Worm (Caenorhabditis elegans) whole organism, late embryonic: Measurements from ENCODE around the gene C11H1.5.

Source experiments
- C38D4.7 ChIP-seq: fragments of 200-800 bp; sonication (Bioruptor generic); optimal IDR thresholded peaks from 2 replicates; lab custom pipeline; 2018; ENCODE audit warnings: mild to moderate bottlenecking, missing genetic modification characterization, moderate library complexity, missing compliant biosample characterization
- K09A11.1 ChIP-seq: sonication (generic microtip); optimal IDR thresholded peaks from 2 replicates; lab custom pipeline; 2017; ENCODE audit warnings: antibody characterized with exemption, mild to moderate bottlenecking, missing genetic modification characterization, missing compliant biosample characterization; ENCODE audit not compliant: insufficient read depth
- ceh-14 ChIP-seq: sonication (generic microtip); optimal IDR thresholded peaks from 2 replicates; lab custom pipeline; 2016; ENCODE audit warnings: missing genotype, missing genetic modification characterization, missing compliant biosample characterization
- ceh-18 ChIP-seq: sonication (generic microtip); optimal IDR thresholded peaks from 2 replicates; lab custom pipeline; 2016; ENCODE audit warnings: missing genetic modification characterization, missing compliant biosample characterization
- ceh-2 ChIP-seq: sonication (generic microtip); optimal IDR thresholded peaks from 2 replicates; lab custom pipeline; 2016; ENCODE audit warnings: missing genotype, missing genetic modification characterization, missing compliant biosample characterization
- ceh-22 ChIP-seq: sonication (generic microtip); optimal IDR thresholded peaks from 2 replicates; lab custom pipeline; 2017; ENCODE audit warnings: missing biosample characterization, missing genetic modification characterization
- ceh-24 ChIP-seq: sonication (generic microtip); optimal IDR thresholded peaks from 2 replicates; lab custom pipeline; 2016; ENCODE audit warnings: mild to moderate bottlenecking, missing genetic modification characterization, missing compliant biosample characterization
- ceh-30 ChIP-seq: fragments of 150-350 bp; optimal IDR thresholded peaks from 2 replicates; lab custom pipeline; 2014; ENCODE audit warnings: missing biosample characterization, missing genetic modification characterization
- ceh-31 ChIP-seq: sonication (generic microtip); optimal IDR thresholded peaks from 2 replicates; lab custom pipeline; 2016; ENCODE audit warnings: missing genetic modification characterization, missing compliant biosample characterization
- ceh-6 ChIP-seq: fragments of 200-800 bp; sonication (Bioruptor generic); optimal IDR thresholded peaks from 2 replicates; lab custom pipeline; 2018; ENCODE audit warnings: mild to moderate bottlenecking, missing genetic modification characterization, missing compliant biosample characterization
- dmd-4 ChIP-seq: sonication (generic microtip); optimal IDR thresholded peaks from 2 replicates; lab custom pipeline; 2016; ENCODE audit warnings: borderline replicate concordance, missing genetic modification characterization, missing compliant biosample characterization
- dve-1 ChIP-seq: sonication (generic microtip); optimal IDR thresholded peaks from 2 replicates; lab custom pipeline; 2017; ENCODE audit warnings: antibody characterized with exemption, mild to moderate bottlenecking, missing genetic modification characterization, missing compliant biosample characterization
- elt-2 ChIP-seq: sonication (generic microtip); optimal IDR thresholded peaks from 2 replicates; lab custom pipeline; 2016; ENCODE audit warnings: missing genetic modification reagents, missing genetic modification characterization, missing compliant biosample characterization
- elt-4 ChIP-seq: sonication (generic microtip); optimal IDR thresholded peaks from 2 replicates; lab custom pipeline; 2016; ENCODE audit warnings: missing genetic modification characterization, missing compliant biosample characterization
- eyg-1 ChIP-seq: sonication (generic microtip); optimal IDR thresholded peaks from 2 replicates; lab custom pipeline; 2016; ENCODE audit warnings: missing genotype, missing genetic modification characterization, missing compliant biosample characterization
- fkh-10 ChIP-seq: fragments of 150-350 bp; optimal IDR thresholded peaks from 2 replicates; lab custom pipeline; 2014; ENCODE audit warnings: missing biosample characterization, missing genetic modification reagents, missing genetic modification characterization
- hlh-15 ChIP-seq: sonication (generic microtip); optimal IDR thresholded peaks from 2 replicates; lab custom pipeline; 2016; ENCODE audit warnings: missing genetic modification characterization, missing compliant biosample characterization
- hlh-30 ChIP-seq: sonication (generic microtip); optimal IDR thresholded peaks from 2 replicates; lab custom pipeline; 2017; ENCODE audit warnings: antibody characterized with exemption, missing genetic modification characterization, missing compliant biosample characterization; ENCODE audit not compliant: insufficient read depth
- lin-11 ChIP-seq: fragments of 200-800 bp; sonication (Bioruptor generic); optimal IDR thresholded peaks from 2 replicates; lab custom pipeline; 2018; ENCODE audit warnings: mild to moderate bottlenecking, missing genetic modification characterization, missing compliant biosample characterization
- madf-2 ChIP-seq: sonication (generic microtip); optimal IDR thresholded peaks from 2 replicates; lab custom pipeline; 2017; ENCODE audit warnings: missing genetic modification characterization, missing compliant biosample characterization
- mec-3 ChIP-seq: sonication (generic microtip); optimal IDR thresholded peaks from 2 replicates; lab custom pipeline; 2016; ENCODE audit warnings: borderline replicate concordance, missing genetic modification characterization, missing compliant biosample characterization
- nfya-1 ChIP-seq: sonication (generic microtip); optimal IDR thresholded peaks from 2 replicates; lab custom pipeline; 2017; ENCODE audit warnings: missing genetic modification characterization, mild to moderate bottlenecking, missing compliant biosample characterization, antibody characterized with exemption, moderate library complexity
- nhr-232 ChIP-seq: sonication (generic microtip); optimal IDR thresholded peaks from 2 replicates; lab custom pipeline; 2016; ENCODE audit warnings: missing genetic modification characterization, missing compliant biosample characterization
- npax-4 ChIP-seq: sonication (generic microtip); optimal IDR thresholded peaks from 2 replicates; lab custom pipeline; 2016; ENCODE audit warnings: missing genetic modification characterization, missing compliant biosample characterization
- pag-3 ChIP-seq: sonication (generic microtip); optimal IDR thresholded peaks from 2 replicates; lab custom pipeline; 2016; ENCODE audit warnings: missing compliant biosample characterization, missing genetic modification characterization, borderline replicate concordance
- pha-2 ChIP-seq: sonication (generic microtip); optimal IDR thresholded peaks from 2 replicates; lab custom pipeline; 2017; ENCODE audit warnings: mild to moderate bottlenecking, missing genetic modification characterization, missing compliant biosample characterization
- sdc-2 ChIP-seq: sonication (generic microtip); optimal IDR thresholded peaks from 2 replicates; lab custom pipeline; 2016; ENCODE audit warnings: missing genotype, missing genetic modification characterization, missing compliant biosample characterization
- sox-4 ChIP-seq: sonication (generic microtip); optimal IDR thresholded peaks from 2 replicates; lab custom pipeline; 2017; ENCODE audit warnings: mild to moderate bottlenecking, missing genetic modification characterization, inconsistent platforms, missing compliant biosample characterization
- syd-9 ChIP-seq: sonication (generic microtip); optimal IDR thresholded peaks from 2 replicates; lab custom pipeline; 2016; ENCODE audit warnings: mild to moderate bottlenecking, missing genetic modification characterization, moderate library complexity, missing compliant biosample characterization
- unc-3 ChIP-seq, 2 experiments: fragments of 200-800 bp in 1 of 2; sonication (Bioruptor generic) in 1 of 2; sonication (generic microtip) in 1 of 2; conservative IDR thresholded peaks in 1 of 2; optimal IDR thresholded peaks in 1 of 2; 2 replicates each; pipeline versions ENCODE4 v1.3.6 to Lab custom; 2016 to 2022; ENCODE audit warnings: missing compliant biosample characterization in 2 of 2, missing genetic modification characterization in 2 of 2, missing genetic modification reagents in 1 of 2
- unc-86 ChIP-seq: sonication (generic microtip); optimal IDR thresholded peaks from 2 replicates; lab custom pipeline; 2016; ENCODE audit warnings: missing genetic modification characterization, missing compliant biosample characterization
- zip-5 ChIP-seq: sonication (generic microtip); optimal IDR thresholded peaks from 2 replicates; lab custom pipeline; 2016; ENCODE audit warnings: missing genetic modification characterization, missing compliant biosample characterization
- ztf-16 ChIP-seq: sonication (generic microtip); optimal IDR thresholded peaks from 2 replicates; lab custom pipeline; 2017; ENCODE audit warnings: missing genetic modification characterization, missing compliant biosample characterization

C11H1.5 gene

DNA sequence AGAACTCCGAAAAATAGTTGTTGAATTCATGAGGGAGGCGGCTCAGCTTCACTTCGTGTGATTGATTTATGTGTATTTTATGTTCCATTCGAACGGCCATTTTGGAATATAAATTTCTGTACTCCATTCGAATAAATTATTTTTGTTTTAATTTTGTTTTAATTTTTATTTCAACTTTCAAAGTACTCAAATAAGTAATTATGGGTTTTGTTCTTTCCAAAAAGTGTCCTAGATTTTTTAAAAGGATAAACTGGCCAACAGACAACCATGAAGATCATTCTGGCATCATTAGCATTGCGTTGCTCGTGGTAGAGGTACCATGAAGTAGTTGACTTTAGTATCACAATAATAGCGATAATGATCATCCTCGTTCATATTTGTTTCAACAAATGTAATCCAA, 23.6 kb upstream of the C11H1.5 start:
- TF ChIP-seq fkh-10 (GFP tag; lab: Kevin White, UChicago): no peak
- TF ChIP-seq, all 69 proteins: peak for 0

DNA sequence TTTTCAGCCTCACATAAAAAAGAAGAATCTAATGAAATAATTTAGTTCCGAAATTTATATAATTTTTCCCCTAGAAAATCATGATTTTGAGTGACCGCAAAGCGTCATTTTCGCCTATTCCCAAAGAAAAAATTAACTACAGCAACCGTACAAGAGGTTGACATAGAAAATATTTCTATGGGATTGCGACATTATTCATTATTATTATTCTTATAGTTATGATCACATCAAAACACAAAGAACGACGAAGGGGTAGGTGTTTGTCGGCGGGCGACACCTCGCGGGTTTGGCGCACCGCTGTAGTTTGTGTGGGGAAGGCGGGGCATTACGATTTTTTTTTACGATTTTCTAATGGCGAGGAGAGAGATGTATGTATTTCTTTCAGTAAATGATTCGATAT, 21.3 kb upstream of the C11H1.5 start:
- TF ChIP-seq nfya-1: no peak
- TF ChIP-seq ceh-24: no peak
- TF ChIP-seq ztf-16: no peak
- TF ChIP-seq ceh-18 (tag; lab: Kevin White, UChicago): no peak
- TF ChIP-seq eyg-1 (tag; lab: Kevin White, UChicago): no peak
- no peak for TF ChIP-seq pag-3 (tag; lab: Kevin White, UChicago)
- TF ChIP-seq unc-3 (GFP tag; conservative IDR thresholded peaks at IDR 0.05; lab: Robert Waterston, UW): no peak
- no peak for TF ChIP-seq unc-3 (tag; optimal IDR thresholded peaks at IDR 0.05; lab: Kevin White, UChicago)
- no peak for TF ChIP-seq npax-4 (tag; lab: Kevin White, UChicago)

DNA sequence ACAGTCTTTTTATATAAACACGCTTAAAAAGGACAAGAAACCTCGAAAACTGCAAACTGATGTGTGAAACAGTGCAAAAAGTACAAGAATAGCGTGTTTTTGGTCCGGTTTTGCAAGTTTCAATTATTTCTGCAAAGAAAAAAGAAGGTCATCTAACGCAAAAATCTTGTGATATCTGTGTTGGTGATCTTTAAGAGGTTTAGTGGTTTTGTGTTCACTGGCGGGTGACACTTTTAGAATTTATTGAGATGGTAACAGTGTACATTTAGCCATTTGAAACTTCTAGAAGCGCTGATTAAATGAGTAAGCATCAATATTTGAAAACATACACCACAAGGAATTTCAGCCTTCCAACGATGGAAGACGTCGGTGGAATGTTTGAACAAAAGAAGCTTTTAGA, 19.8 kb upstream of the C11H1.5 start:
- TF ChIP-seq dve-1 (tag; lab: Kevin White, UChicago): no peak

DNA sequence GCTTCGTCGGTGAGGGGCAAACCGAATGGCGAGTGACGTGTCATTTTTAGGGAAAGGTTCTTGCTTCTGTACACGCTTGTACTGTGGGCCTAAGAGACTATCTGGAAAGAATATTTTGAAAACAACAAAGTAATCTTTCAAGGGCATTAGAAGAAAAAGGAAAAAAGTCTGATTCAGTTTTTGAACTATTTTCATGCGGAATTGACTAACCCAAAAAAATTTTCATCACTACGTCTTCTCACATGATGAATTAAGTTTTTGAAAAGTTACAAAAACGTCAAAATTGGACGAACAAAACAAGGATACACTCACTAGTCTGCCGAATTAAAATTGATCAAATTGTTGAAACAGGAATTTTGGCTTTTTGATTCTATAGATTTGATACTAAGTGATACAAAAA, 17.3 kb upstream of the C11H1.5 start, which contains the start of gene C11H1.9:
Gene C11H1.9, minus strand, starts transcription at position 101 of the 400 bp plus-strand sequence.
- TF ChIP-seq sdc-2 (tag; lab: Kevin White, UChicago) (no peak), madf-2 (tag; lab: Kevin White, UChicago) (no peak), syd-9 (no peak), K09A11.1 (tag; lab: Kevin White, UChicago) (no peak), ceh-18 (tag; lab: Kevin White, UChicago) (no peak), hlh-30 (tag; lab: Kevin White, UChicago) (no peak)

DNA sequence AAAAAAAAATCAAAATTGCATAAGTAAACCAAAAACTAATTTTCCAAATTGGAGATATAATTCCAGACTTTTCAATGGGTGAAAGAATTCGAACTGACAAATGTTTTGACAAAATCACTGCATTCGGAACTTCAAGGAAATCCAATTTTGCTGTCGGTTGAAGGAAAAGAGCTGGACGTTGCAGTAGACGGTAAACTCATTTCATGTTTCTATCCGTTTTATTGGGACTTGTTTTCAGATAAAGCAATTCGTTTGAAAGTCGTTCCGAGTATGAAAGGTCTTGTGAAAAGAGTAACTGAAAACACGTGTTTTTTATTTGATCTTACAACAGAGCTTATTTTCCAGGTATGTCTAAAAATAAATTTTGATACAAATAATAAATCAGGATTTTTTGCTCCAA, 13.2 kb upstream of the C11H1.5 start:
- no peak for TF ChIP-seq eyg-1 (tag; lab: Kevin White, UChicago)
- TF ChIP-seq npax-4 (tag; lab: Kevin White, UChicago): no peak
- no peak for TF ChIP-seq ceh-18 (tag; lab: Kevin White, UChicago)
- no peak for TF ChIP-seq mec-3
- TF ChIP-seq sox-4 (tag; lab: Kevin White, UChicago): no peak
- no peak for TF ChIP-seq hlh-15 (tag; lab: Kevin White, UChicago)
- TF ChIP-seq unc-86 (tag; lab: Kevin White, UChicago): no peak
- TF ChIP-seq sdc-2 (tag; lab: Kevin White, UChicago): no peak
- no peak for TF ChIP-seq nhr-232 (tag; lab: Kevin White, UChicago)
- TF ChIP-seq elt-2 (tag; lab: Kevin White, UChicago): no peak
- TF ChIP-seq fkh-10 (GFP tag; lab: Kevin White, UChicago): no peak
- no peak for TF ChIP-seq ceh-30
- no peak for TF ChIP-seq zip-5 (tag; lab: Kevin White, UChicago)
- TF ChIP-seq ceh-2 (tag; lab: Kevin White, UChicago): no peak
- no peak for TF ChIP-seq ceh-22 (tag; lab: Kevin White, UChicago)
- TF ChIP-seq ceh-6 (GFP tag; lab: Kevin White, UChicago): no peak
- no peak for TF ChIP-seq pag-3 (tag; lab: Kevin White, UChicago)
- TF ChIP-seq ceh-14: no peak
- TF ChIP-seq ceh-31 (tag; lab: Kevin White, UChicago): no peak
- TF ChIP-seq elt-4 (tag; lab: Kevin White, UChicago): no peak

DNA sequence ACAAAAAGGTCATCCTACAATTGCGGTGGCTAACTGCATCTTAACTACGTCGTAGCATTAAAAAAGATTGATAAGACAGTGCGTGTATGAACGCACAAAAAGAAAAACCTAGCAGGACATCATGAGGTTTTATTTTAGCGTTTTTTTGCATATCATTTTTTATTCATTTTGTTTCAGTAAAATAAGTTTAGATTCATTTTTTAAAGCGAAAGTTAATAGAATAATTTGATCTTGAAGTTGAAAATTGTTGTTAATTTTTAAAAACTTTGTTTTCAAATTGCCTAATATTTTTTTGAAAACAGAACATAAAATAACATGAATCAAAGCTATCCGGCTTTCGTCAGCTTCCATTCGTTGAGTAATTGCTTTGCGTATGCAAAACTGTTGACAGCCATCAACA, 10.6 kb upstream of the C11H1.5 start, which contains the start of gene prx-1:
Gene prx-1, plus strand, starts transcription at position 301 of the 400 bp plus-strand sequence.
- TF ChIP-seq syd-9 (no peak), lin-11 (tag; lab: Kevin White, UChicago) (no peak), nhr-232 (tag; lab: Kevin White, UChicago) (no peak), C38D4.7 (GFP tag; lab: Kevin White, UChicago) (no peak), pha-2 (tag; lab: Kevin White, UChicago) (no peak), dmd-4 (tag; lab: Kevin White, UChicago) (no peak)
